Worm (Caenorhabditis elegans): Measurements from ENCODE around the gene acc-1.

- no peak for TF ChIP-seq nhr-77 (tag; optimal IDR thresholded peaks at IDR 0.05)
- no peak for TF ChIP-seq lin-39 (tag; optimal IDR thresholded peaks at IDR 0.05)
- TF ChIP-seq unc-39 (tag; optimal IDR thresholded peaks at IDR 0.05) = no peak
- TF ChIP-seq nhr-11 (tag; optimal IDR thresholded peaks at IDR 0.05) = no peak
Measured at ce11 chrIV:9654017-9654416, 3.8 kb upstream of the acc-1 start, which contains the start of gene F58G6.7.

Data from whole organism, L3 larva.